Worm (Caenorhabditis elegans) whole organism, young adult: ENCODE measurements around the gene mig-2.

Experiments used
- B0336.3 ChIP-seq: fragments of 200-800 bp; sonication (Bioruptor generic); IDR thresholded peaks from 2 replicates; pipeline ENCODE4 v1.3.6; 2022; ENCODE audit warnings: missing genetic modification characterization, missing compliant biosample characterization
- C06A6.2 ChIP-seq: fragments of 200-800 bp; sonication (Bioruptor generic); conservative IDR thresholded peaks from 2 replicates; pipeline ENCODE4 v1.3.6; 2022; ENCODE audit warnings: missing genetic modification characterization, missing compliant biosample characterization
- F23B12.7 ChIP-seq: sonication (generic microtip); optimal IDR thresholded peaks from 2 replicates; lab custom pipeline; 2017; ENCODE audit warnings: missing genetic modification characterization, mild to moderate bottlenecking, missing compliant biosample characterization, antibody characterized with exemption, moderate library complexity; ENCODE audit not compliant: insufficient read depth
- F52B5.7 ChIP-seq: sonication (generic microtip); optimal IDR thresholded peaks from 2 replicates; lab custom pipeline; 2016; ENCODE audit warnings: mild to moderate bottlenecking, missing genetic modification characterization, missing compliant biosample characterization
- F55B11.4 ChIP-seq: sonication (generic microtip); optimal IDR thresholded peaks from 2 replicates; lab custom pipeline; 2016; ENCODE audit warnings: missing compliant biosample characterization, missing genetic modification characterization, borderline replicate concordance; ENCODE audit not compliant: insufficient read depth
- T26A5.8 ChIP-seq: sonication (generic microtip); optimal IDR thresholded peaks from 2 replicates; lab custom pipeline; 2016; ENCODE audit warnings: missing genetic modification characterization, missing compliant biosample characterization
- Y53G8AR.9 ChIP-seq: fragments of 200-800 bp; sonication (Bioruptor generic); conservative IDR thresholded peaks from 2 replicates; pipeline ENCODE4 v1.3.6; 2022; ENCODE audit warnings: missing genetic modification reagents, missing genetic modification characterization, missing compliant biosample characterization
- atf-7 ChIP-seq: sonication (generic microtip); optimal IDR thresholded peaks from 2 replicates; lab custom pipeline; 2017; ENCODE audit warnings: mild to moderate bottlenecking, missing genetic modification characterization, missing compliant biosample characterization
- attf-5 ChIP-seq: fragments of 200-800 bp; sonication (Bioruptor generic); optimal IDR thresholded peaks from 2 replicates; lab custom pipeline; 2018; ENCODE audit warnings: mild to moderate bottlenecking, missing genetic modification characterization, missing compliant biosample characterization
- ccch-3 ChIP-seq: fragments of 200-800 bp; sonication (Bioruptor generic); optimal IDR thresholded peaks from 2 replicates; lab custom pipeline; 2018; ENCODE audit warnings: mild to moderate bottlenecking, missing genetic modification characterization, missing compliant biosample characterization
- cebp-1 ChIP-seq, 2 experiments: fragments of 200-800 bp in 1 of 2; sonication (Bioruptor generic) in 1 of 2; sonication (generic microtip) in 1 of 2; IDR thresholded peaks in 1 of 2; optimal IDR thresholded peaks in 1 of 2; 2 replicates each; pipeline versions ENCODE4 v1.3.6 to Lab custom; 2017 to 2022; ENCODE audit warnings: missing compliant biosample characterization in 2 of 2, missing genetic modification characterization in 2 of 2, mild to moderate bottlenecking in 1 of 2, missing genetic modification reagents in 1 of 2, moderate library complexity in 1 of 2
- ceh-27 ChIP-seq: fragments of 200-800 bp; sonication (Bioruptor generic); optimal IDR thresholded peaks from 2 replicates; lab custom pipeline; 2018; ENCODE audit warnings: mild to moderate bottlenecking, missing genetic modification characterization, moderate library complexity, missing compliant biosample characterization
- ceh-79 ChIP-seq: sonication (generic microtip); optimal IDR thresholded peaks from 2 replicates; lab custom pipeline; 2017; ENCODE audit warnings: mild to moderate bottlenecking, missing genetic modification characterization, missing compliant biosample characterization
- chd-7 ChIP-seq: sonication (generic microtip); optimal IDR thresholded peaks from 2 replicates; lab custom pipeline; 2016; ENCODE audit warnings: mild to moderate bottlenecking, missing genetic modification characterization, moderate library complexity, missing compliant biosample characterization
- dox-1 ChIP-seq: fragments of 200-800 bp; sonication (Bioruptor generic); IDR thresholded peaks from 2 replicates; pipeline ENCODE4 v1.3.6; 2022; ENCODE audit warnings: missing genetic modification reagents, missing genetic modification characterization, missing compliant biosample characterization
- egl-18 ChIP-seq: fragments of 200-800 bp; sonication (Bioruptor generic); IDR thresholded peaks from 2 replicates; pipeline ENCODE4 v1.3.6; 2022; ENCODE audit warnings: missing genetic modification reagents, missing genetic modification characterization, missing compliant biosample characterization
- egl-44 ChIP-seq: fragments of 200-800 bp; sonication (Bioruptor generic); IDR thresholded peaks from 2 replicates; pipeline ENCODE4 v1.3.6; 2022; ENCODE audit warnings: missing genetic modification reagents, missing genetic modification characterization, missing compliant biosample characterization
- ekl-4 ChIP-seq: fragments of 200-800 bp; sonication (Bioruptor generic); IDR thresholded peaks from 2 replicates; pipeline ENCODE4 v1.3.6; 2022; ENCODE audit warnings: missing genetic modification reagents, missing genetic modification characterization, missing compliant biosample characterization
- ets-4 ChIP-seq: fragments of 200-800 bp; sonication (Bioruptor generic); optimal IDR thresholded peaks from 2 replicates; lab custom pipeline; 2018; ENCODE audit warnings: mild to moderate bottlenecking, missing genetic modification characterization, missing compliant biosample characterization
- fkh-3 ChIP-seq: sonication (generic microtip); optimal IDR thresholded peaks from 2 replicates; lab custom pipeline; 2016; ENCODE audit warnings: mild to moderate bottlenecking, missing genetic modification characterization, missing compliant biosample characterization
- hmg-1.2 ChIP-seq: fragments of 200-800 bp; sonication (Bioruptor generic); IDR thresholded peaks from 2 replicates; pipeline ENCODE4 v1.3.6; 2022; ENCODE audit warnings: missing genetic modification reagents, missing genetic modification characterization, missing compliant biosample characterization
- hrde-1 ChIP-seq: sonication (generic microtip); optimal IDR thresholded peaks from 2 replicates; lab custom pipeline; 2016; ENCODE audit warnings: missing genetic modification characterization, mild to moderate bottlenecking, missing compliant biosample characterization, moderate library complexity, missing genotype, missing genetic modification reagents, borderline replicate concordance
- let-607 ChIP-seq, 2 experiments: fragments of 200-800 bp in 1 of 2; sonication (Bioruptor generic) in 1 of 2; sonication (generic microtip) in 1 of 2; optimal IDR thresholded peaks; 2 replicates each; lab custom pipeline; 2016 to 2018; ENCODE audit warnings: mild to moderate bottlenecking in 2 of 2, missing compliant biosample characterization in 2 of 2, missing genetic modification characterization in 2 of 2, moderate library complexity in 2 of 2, missing genotype in 1 of 2
- lir-1 ChIP-seq: fragments of 200-800 bp; sonication (Bioruptor generic); conservative IDR thresholded peaks from 2 replicates; pipeline ENCODE4 v1.3.6; 2022; ENCODE audit warnings: missing genetic modification reagents, missing genetic modification characterization, missing compliant biosample characterization
- madf-10 ChIP-seq: sonication (generic microtip); optimal IDR thresholded peaks from 2 replicates; lab custom pipeline; 2016; ENCODE audit warnings: mild to moderate bottlenecking, missing genetic modification characterization, missing compliant biosample characterization
- madf-3 ChIP-seq: fragments of 200-800 bp; sonication (Bioruptor generic); IDR thresholded peaks from 2 replicates; pipeline ENCODE4 v1.3.6; 2022; ENCODE audit warnings: missing genetic modification reagents, missing genetic modification characterization, missing compliant biosample characterization
- madf-8 ChIP-seq: fragments of 200-800 bp; sonication (Bioruptor generic); conservative IDR thresholded peaks from 2 replicates; pipeline ENCODE4 v1.3.6; 2022; ENCODE audit warnings: missing genetic modification reagents, missing genetic modification characterization, missing compliant biosample characterization
- mcd-1 ChIP-seq: fragments of 200-800 bp; sonication (Bioruptor generic); IDR thresholded peaks from 2 replicates; pipeline ENCODE4 v1.3.6; 2022; ENCODE audit warnings: missing genetic modification reagents, missing genetic modification characterization, missing compliant biosample characterization
- mel-28 ChIP-seq: sonication (generic microtip); optimal IDR thresholded peaks from 2 replicates; lab custom pipeline; 2016; ENCODE audit warnings: borderline replicate concordance, mild to moderate bottlenecking, missing genetic modification characterization, missing compliant biosample characterization
- mxl-1 ChIP-seq: sonication (generic microtip); optimal IDR thresholded peaks from 2 replicates; lab custom pipeline; 2016; ENCODE audit warnings: missing genetic modification characterization, missing compliant biosample characterization
- nfya-1 ChIP-seq: sonication (generic microtip); optimal IDR thresholded peaks from 2 replicates; lab custom pipeline; 2017; ENCODE audit warnings: antibody characterized with exemption, missing compliant biosample characterization, missing genetic modification characterization, borderline replicate concordance; ENCODE audit not compliant: insufficient read depth
- nfya-2 ChIP-seq: fragments of 200-800 bp; sonication (Bioruptor generic); IDR thresholded peaks from 2 replicates; pipeline ENCODE4 v1.3.6; 2022; ENCODE audit warnings: missing genetic modification reagents, missing genetic modification characterization, missing compliant biosample characterization
- nfyb-1 ChIP-seq: fragments of 200-800 bp; sonication (Bioruptor generic); IDR thresholded peaks from 2 replicates; pipeline ENCODE4 v1.3.6; 2022; ENCODE audit warnings: missing genetic modification reagents, missing genetic modification characterization, missing compliant biosample characterization
- nhr-80 ChIP-seq: sonication (generic microtip); optimal IDR thresholded peaks from 2 replicates; lab custom pipeline; 2016; ENCODE audit warnings: missing genetic modification characterization, missing compliant biosample characterization
- nhr-90 ChIP-seq: sonication (generic microtip); optimal IDR thresholded peaks from 2 replicates; lab custom pipeline; 2016; ENCODE audit warnings: missing genotype, mild to moderate bottlenecking, missing genetic modification characterization, missing compliant biosample characterization
- pbrm-1 ChIP-seq: fragments of 200-800 bp; sonication (Bioruptor generic); IDR thresholded peaks from 2 replicates; pipeline ENCODE4 v1.3.6; 2022; ENCODE audit warnings: missing genetic modification reagents, missing genetic modification characterization, missing compliant biosample characterization
- pha-4 ChIP-seq: fragments of 150-350 bp; sonication (generic microtip); optimal IDR thresholded peaks from 2 replicates; lab custom pipeline; 2014; ENCODE audit warnings: missing biosample characterization, missing genetic modification reagents, missing genetic modification characterization
- repo-1 ChIP-seq: sonication (generic microtip); optimal IDR thresholded peaks from 2 replicates; lab custom pipeline; 2017; ENCODE audit warnings: mild to moderate bottlenecking, missing genetic modification characterization, missing compliant biosample characterization
- somi-1 ChIP-seq: fragments of 200-800 bp; sonication (Bioruptor generic); optimal IDR thresholded peaks from 2 replicates; lab custom pipeline; 2018; ENCODE audit warnings: mild to moderate bottlenecking, missing genetic modification characterization, missing compliant biosample characterization
- tbx-9 ChIP-seq: sonication (generic microtip); optimal IDR thresholded peaks from 2 replicates; lab custom pipeline; 2016; ENCODE audit warnings: borderline replicate concordance, missing genetic modification characterization, inconsistent platforms, missing compliant biosample characterization
- tlf-1 ChIP-seq: fragments of 200-800 bp; sonication (Bioruptor generic); optimal IDR thresholded peaks from 2 replicates; lab custom pipeline; 2018; ENCODE audit warnings: mild to moderate bottlenecking, missing genetic modification characterization, missing compliant biosample characterization
- unc-62 ChIP-seq: fragments of 150-350 bp; optimal IDR thresholded peaks from 2 replicates; lab custom pipeline; 2014; ENCODE audit warnings: missing biosample characterization, missing genetic modification reagents, missing genetic modification characterization
- xnd-1 ChIP-seq: sonication (generic microtip); optimal IDR thresholded peaks from 2 replicates; lab custom pipeline; 2016; ENCODE audit warnings: missing genotype, missing genetic modification reagents, missing genetic modification characterization, missing compliant biosample characterization
- ztf-22 ChIP-seq: fragments of 200-800 bp; sonication (Bioruptor generic); optimal IDR thresholded peaks from 2 replicates; lab custom pipeline; 2018; ENCODE audit warnings: mild to moderate bottlenecking, missing genetic modification characterization, moderate library complexity, missing compliant biosample characterization
- ztf-3 ChIP-seq: fragments of 200-800 bp; sonication (Bioruptor generic); optimal IDR thresholded peaks from 2 replicates; lab custom pipeline; 2018; ENCODE audit warnings: mild to moderate bottlenecking, missing genetic modification characterization, missing compliant biosample characterization

mig-2 gene

DNA sequence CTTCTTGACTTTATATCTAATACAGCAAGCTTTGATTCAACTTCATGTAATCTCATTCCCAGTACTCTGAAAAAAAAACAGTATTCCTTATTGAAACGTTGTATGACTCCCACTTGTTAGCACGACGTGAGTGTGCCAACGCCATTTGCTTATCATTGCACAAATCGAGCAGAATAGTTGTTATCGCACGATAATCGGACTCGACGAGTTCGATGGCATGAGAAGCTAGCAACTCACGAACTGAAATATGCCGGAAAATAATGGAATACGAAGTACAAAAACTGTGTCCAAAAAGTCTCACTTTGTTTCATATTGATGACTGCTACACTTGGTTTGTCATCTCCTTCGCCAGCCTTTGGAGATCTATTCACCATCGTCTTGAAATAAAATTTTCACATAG, 38.9 kb upstream of the mig-2 start:
- TF ChIP-seq let-607 (tag; optimal IDR thresholded peaks at IDR 0.05; lab: Kevin White, UChicago) (peak in 1 of 2 experiments; percentile 4), dox-1 (peak; percentile 59), attf-5 (GFP tag; lab: Kevin White, UChicago) (no peak), F55B11.4 (tag; lab: Kevin White, UChicago) (no peak), ets-4 (GFP tag; lab: Kevin White, UChicago) (peak; percentile 94), nhr-80 (tag; lab: Kevin White, UChicago) (peak; percentile 96)

DNA sequence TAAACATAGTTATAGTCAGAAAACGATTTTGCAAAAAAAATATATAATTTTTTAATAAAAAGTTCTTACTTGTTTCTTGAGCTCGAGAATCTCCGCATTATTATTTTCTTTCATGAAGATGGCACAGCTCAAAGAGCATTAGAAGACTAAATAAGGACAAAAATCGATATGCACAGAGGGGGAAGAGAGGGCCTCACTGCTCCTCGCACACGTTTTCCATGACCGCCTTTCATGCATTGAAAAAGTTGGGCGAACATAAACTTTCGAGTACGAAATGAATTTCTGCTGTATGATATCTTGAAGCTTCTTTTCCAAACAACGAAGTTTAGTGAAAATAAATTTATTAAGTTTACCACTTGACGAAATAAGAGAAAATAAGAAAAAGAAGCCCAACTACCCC, 37.2 kb upstream of the mig-2 start, which contains the start of gene ccdc-149:
Gene ccdc-149, minus strand, starts transcription at position 221 of the 400 bp plus-strand sequence.
- TF ChIP-seq let-607 (tag; optimal IDR thresholded peaks at IDR 0.05; lab: Kevin White, UChicago) (peak in 1 of 2 experiments; percentile 16), ceh-27 (GFP tag; lab: Kevin White, UChicago) (no peak), B0336.3 (GFP tag; lab: Robert Waterston, UW) (0 out of 2 replicates have a peak, but pooled peaks have one; percentile 25), pbrm-1 (GFP tag; lab: Robert Waterston, UW) (peak; percentile 50; the same call in 1 of the 2 replicates), mxl-1 (no peak), ztf-3 (GFP tag; lab: Kevin White, UChicago) (no peak), hrde-1 (no peak), nfya-1 (tag; lab: Kevin White, UChicago) (no peak), ekl-4 (no peak), nfyb-1 (0 out of 2 replicates have a peak, but pooled peaks have one; percentile 26), repo-1 (tag; lab: Kevin White, UChicago) (peak; percentile 49), pha-4 (no peak), unc-62 (no peak), madf-8 (GFP tag; lab: Robert Waterston, UW) (no peak), Y53G8AR.9 (GFP tag; lab: Robert Waterston, UW) (peak; percentile 62; the same call in 1 of the 2 replicates), F23B12.7 (tag; lab: Kevin White, UChicago) (no peak)

- no peak for TF ChIP-seq lir-1
- no peak for TF ChIP-seq somi-1 (GFP tag; lab: Kevin White, UChicago)
- TF ChIP-seq ets-4 (GFP tag; lab: Kevin White, UChicago): peak; percentile 96
- TF ChIP-seq nhr-90 (tag; lab: Kevin White, UChicago): peak; percentile 75
- TF ChIP-seq tlf-1 (GFP tag; lab: Kevin White, UChicago): no peak
- no peak for TF ChIP-seq chd-7
- TF ChIP-seq atf-7 (tag; lab: Kevin White, UChicago): peak; percentile 88
- no peak for TF ChIP-seq xnd-1
- TF ChIP-seq mcd-1: no peak
- TF ChIP-seq nfya-2 (GFP tag; lab: Robert Waterston, UW): no peak
- TF ChIP-seq egl-44 (GFP tag; lab: Robert Waterston, UW): peak; percentile 69; the same call in 1 of the 2 replicates
- peak; percentile 18 for TF ChIP-seq ztf-22 (GFP tag; lab: Kevin White, UChicago)
- TF ChIP-seq T26A5.8 (tag; lab: Kevin White, UChicago): no peak
- TF ChIP-seq cebp-1 (GFP tag; IDR thresholded peaks at IDR 0.05; lab: Robert Waterston, UW): no peak
- peak; percentile 50 for TF ChIP-seq cebp-1 (tag; optimal IDR thresholded peaks at IDR 0.05; lab: Kevin White, UChicago)
- peak; percentile 90 for TF ChIP-seq let-607 (tag; optimal IDR thresholded peaks at IDR 0.05; lab: Kevin White, UChicago)
- no peak for TF ChIP-seq ccch-3
- TF ChIP-seq mel-28 (tag; lab: Kevin White, UChicago): no peak
- TF ChIP-seq tbx-9 (tag; lab: Kevin White, UChicago): no peak
- no peak for TF ChIP-seq C06A6.2 (GFP tag; lab: Robert Waterston, UW)
- no peak for TF ChIP-seq fkh-3
- peak; percentile 2 for TF ChIP-seq madf-10 (tag; lab: Kevin White, UChicago)
- no peak for TF ChIP-seq egl-18 (GFP tag; lab: Robert Waterston, UW)
- peak; percentile 60 for TF ChIP-seq unc-62
- TF ChIP-seq madf-3 (GFP tag; lab: Robert Waterston, UW): no peak
- no peak for TF ChIP-seq hmg-1.2 (GFP tag; lab: Robert Waterston, UW)
- TF ChIP-seq ceh-79 (tag; lab: Kevin White, UChicago): no peak
- no peak for TF ChIP-seq F52B5.7 (tag; lab: Kevin White, UChicago)
Observed at ce11 chrX:11515381-11515780, 33.0 kb upstream of the mig-2 start.
